Worm (Caenorhabditis elegans): Measurements from ENCODE around the gene F02D10.3.

The F02D10.3 gene

ce11 chrX:13510234-13510837 is 47.9 kb upstream of the F02D10.3 start:
- no peak for TF ChIP-seq lsy-2 (tag; optimal IDR thresholded peaks at IDR 0.05)
- no peak for TF ChIP-seq daf-16 (GFP tag; optimal IDR thresholded peaks at IDR 0.05)
- no peak for TF ChIP-seq daf-16 (tag; optimal IDR thresholded peaks at IDR 0.05)
- no peak for TF ChIP-seq lin-15B (tag; optimal IDR thresholded peaks at IDR 0.05)
- no peak for TF ChIP-seq hlh-30 (tag; optimal IDR thresholded peaks at IDR 0.05; ENCODE audit: insufficient read depth)
- TF ChIP-seq egl-43 (GFP tag; IDR thresholded peaks at IDR 0.05): peak; percentile 65; the same call in 1 of the 2 replicates
- TF ChIP-seq dpl-1 (GFP tag; optimal IDR thresholded peaks at IDR 0.05): no peak
- peak; percentile 98 for TF ChIP-seq set-16 (GFP tag; IDR thresholded peaks at IDR 0.05)
- no peak for TF ChIP-seq mep-1 (tag; optimal IDR thresholded peaks at IDR 0.05)

ce11 chrX:13507233-13507632 is 44.8 kb upstream of the F02D10.3 start, which contains the start of gene H06A10.1:
TSS of gene H06A10.1 (plus strand) at chrX:13507533.
- TF ChIP-seq lim-7 (GFP tag; IDR thresholded peaks at IDR 0.05): no peak
- no peak for TF ChIP-seq fos-1 (tag; optimal IDR thresholded peaks at IDR 0.05)
- no peak for TF ChIP-seq tag-97 (GFP tag; IDR thresholded peaks at IDR 0.05)
- TF ChIP-seq cey-2 (tag; optimal IDR thresholded peaks at IDR 0.05; ENCODE audit: borderline replicate concordance, insufficient read depth): no peak
- no peak for TF ChIP-seq egl-43 (GFP tag; IDR thresholded peaks at IDR 0.05)
- TF ChIP-seq aly-2 (tag; optimal IDR thresholded peaks at IDR 0.05): no peak
- no peak for TF ChIP-seq F49E8.2 (tag; optimal IDR thresholded peaks at IDR 0.05; ENCODE audit: borderline replicate concordance)
- TF ChIP-seq hlh-30 (tag; optimal IDR thresholded peaks at IDR 0.05; ENCODE audit: insufficient read depth): no peak
- TF ChIP-seq dmd-6 (GFP tag; IDR thresholded peaks at IDR 0.05): no peak
- TF ChIP-seq ama-1 (optimal IDR thresholded peaks at IDR 0.05): no peak
- no peak for TF ChIP-seq ces-1 (GFP tag; optimal IDR thresholded peaks at IDR 0.05)
- TF ChIP-seq T26A8.4 (GFP tag; IDR thresholded peaks at IDR 0.05): no peak
- TF ChIP-seq fkh-10 (GFP tag; optimal IDR thresholded peaks at IDR 0.05): no peak
- TF ChIP-seq zip-2 (tag; optimal IDR thresholded peaks at IDR 0.05): no peak
- no peak for TF ChIP-seq ztf-7 (tag; optimal IDR thresholded peaks at IDR 0.05)
- TF ChIP-seq ztf-11 (tag; optimal IDR thresholded peaks at IDR 0.05): no peak
- TF ChIP-seq mep-1 (tag; optimal IDR thresholded peaks at IDR 0.05): no peak
- TF ChIP-seq R02D3.7 (tag; optimal IDR thresholded peaks at IDR 0.05): no peak
- no peak for TF ChIP-seq dmd-8 (GFP tag; IDR thresholded peaks at IDR 0.05)

ce11 chrX:13506493-13506892 is 44.1 kb upstream of the F02D10.3 start:
- TF ChIP-seq daf-8 (GFP tag; IDR thresholded peaks at IDR 0.05): no peak
- TF ChIP-seq mdl-1 (tag; optimal IDR thresholded peaks at IDR 0.05): no peak
- no peak for TF ChIP-seq hlh-30 (tag; optimal IDR thresholded peaks at IDR 0.05; ENCODE audit: insufficient read depth)
- no peak for TF ChIP-seq Y48G9A.11 (GFP tag; IDR thresholded peaks at IDR 0.05)
- TF ChIP-seq nhr-48 (tag; optimal IDR thresholded peaks at IDR 0.05): no peak
- TF ChIP-seq T20F7.1 (GFP tag; optimal IDR thresholded peaks at IDR 0.05): no peak
- TF ChIP-seq dmd-6 (GFP tag; IDR thresholded peaks at IDR 0.05): no peak
- TF ChIP-seq nhr-25 (tag; optimal IDR thresholded peaks at IDR 0.05; ENCODE audit: borderline replicate concordance, insufficient read depth): no peak
- TF ChIP-seq mxl-3 (GFP tag; optimal IDR thresholded peaks at IDR 0.05): no peak

ce11 chrX:13506043-13506442 is 43.6 kb upstream of the F02D10.3 start:
- TF ChIP-seq ZK546.5 (tag; optimal IDR thresholded peaks at IDR 0.05) (no peak), F49E8.2 (tag; optimal IDR thresholded peaks at IDR 0.05; ENCODE audit: borderline replicate concordance) (no peak), daf-8 (GFP tag; IDR thresholded peaks at IDR 0.05) (no peak), aha-1 (tag) (peak; percentile 74), set-16 (GFP tag; IDR thresholded peaks at IDR 0.05) (no peak), unc-130 (GFP tag; optimal IDR thresholded peaks at IDR 0.05) (no peak), ceh-62 (tag; optimal IDR thresholded peaks at IDR 0.05) (no peak), ctbp-1 (GFP tag; IDR thresholded peaks at IDR 0.05) (no peak), snpc-4 (tag; optimal IDR thresholded peaks at IDR 0.05) (no peak)
